Worm (Caenorhabditis elegans) whole organism, L2 larva: ENCODE measurements around the gene djr-1.2.

Experiments used
- F13H6.1 ChIP-seq: sonication (generic microtip); optimal IDR thresholded peaks from 2 replicates; lab custom pipeline; 2016; ENCODE audit warnings: missing genetic modification characterization, missing compliant biosample characterization
- aly-2 ChIP-seq: fragments of 150-350 bp; optimal IDR thresholded peaks from 2 replicates; lab custom pipeline; 2014; ENCODE audit warnings: missing biosample characterization, missing genetic modification characterization
- ceh-16 ChIP-seq: fragments of 150-350 bp; optimal IDR thresholded peaks from 2 replicates; lab custom pipeline; 2014; ENCODE audit warnings: missing biosample characterization, missing genetic modification characterization
- ceh-82 ChIP-seq: fragments of 150-350 bp; optimal IDR thresholded peaks from 2 replicates; lab custom pipeline; 2014; ENCODE audit warnings: missing biosample characterization, missing genetic modification characterization
- elt-1 ChIP-seq: fragments of 150-350 bp; optimal IDR thresholded peaks from 2 replicates; lab custom pipeline; 2014; ENCODE audit warnings: missing biosample characterization, missing genetic modification characterization
- elt-3 ChIP-seq: sonication (generic microtip); optimal IDR thresholded peaks from 2 replicates; lab custom pipeline; 2017; ENCODE audit warnings: missing biosample characterization, missing genetic modification characterization
- lin-11 ChIP-seq: fragments of 150-350 bp; sonication (generic microtip); optimal IDR thresholded peaks from 2 replicates; lab custom pipeline; 2014; ENCODE audit warnings: missing biosample characterization, missing genetic modification characterization, inconsistent platforms, mixed read lengths
- mbf-1 ChIP-seq: sonication (generic microtip); optimal IDR thresholded peaks from 2 replicates; lab custom pipeline; 2017; ENCODE audit warnings: missing biosample characterization, missing genetic modification characterization
- nhr-10 ChIP-seq: sonication (generic microtip); optimal IDR thresholded peaks from 2 replicates; lab custom pipeline; 2017; ENCODE audit warnings: missing biosample characterization, missing genetic modification characterization
- nhr-11 ChIP-seq: fragments of 150-350 bp; optimal IDR thresholded peaks from 2 replicates; lab custom pipeline; 2014; ENCODE audit warnings: missing biosample characterization, missing genetic modification characterization
- nhr-12 ChIP-seq: fragments of 150-350 bp; optimal IDR thresholded peaks from 2 replicates; lab custom pipeline; 2014; ENCODE audit warnings: missing biosample characterization, missing genetic modification characterization
- nhr-129 ChIP-seq: fragments of 150-350 bp; optimal IDR thresholded peaks from 2 replicates; lab custom pipeline; 2014; ENCODE audit warnings: missing biosample characterization, missing genetic modification characterization
- nhr-237 ChIP-seq: fragments of 150-350 bp; optimal IDR thresholded peaks from 2 replicates; lab custom pipeline; 2014; ENCODE audit warnings: missing biosample characterization, missing genetic modification characterization
- nhr-25 ChIP-seq: fragments of 150-350 bp; sonication (generic microtip); optimal IDR thresholded peaks from 3 replicates; lab custom pipeline; 2014; ENCODE audit warnings: missing biosample characterization, missing genetic modification characterization
- skn-1 ChIP-seq: sonication (generic microtip); optimal IDR thresholded peaks from 2 replicates; lab custom pipeline; 2017; ENCODE audit warnings: missing biosample characterization, missing genetic modification characterization
- snpc-4 ChIP-seq: fragments of 150-350 bp; optimal IDR thresholded peaks from 2 replicates; lab custom pipeline; 2014; ENCODE audit warnings: missing biosample characterization, missing genetic modification characterization
- unc-62 ChIP-seq: fragments of 150-350 bp; optimal IDR thresholded peaks from 2 replicates; lab custom pipeline; 2014; ENCODE audit warnings: missing biosample characterization, missing genetic modification reagents, missing genetic modification characterization
- ztf-1 ChIP-seq: fragments of 200-800 bp; sonication (Bioruptor generic); conservative IDR thresholded peaks from 2 replicates; pipeline ENCODE4 v1.3.6; 2022; ENCODE audit warnings: missing genetic modification characterization, missing compliant biosample characterization
- ztf-11 ChIP-seq: sonication (generic microtip); optimal IDR thresholded peaks from 2 replicates; lab custom pipeline; 2017; ENCODE audit warnings: missing biosample characterization, missing genetic modification characterization
- ztf-4 ChIP-seq: fragments of 150-350 bp; optimal IDR thresholded peaks from 2 replicates; lab custom pipeline; 2014; ENCODE audit warnings: missing biosample characterization, missing genetic modification characterization

djr-1.2 gene

ce11 chrV:4007927-4008326 lies 47.0 kb downstream of the djr-1.2 start, which contains the start of gene srh-7:
Gene srh-7, plus strand, starts transcription at chrV:4008227.
- no peak for TF ChIP-seq nhr-10 (tag; lab: Kevin White, UChicago)
- TF ChIP-seq ztf-1 (GFP tag; lab: Robert Waterston, UW) = no peak
- TF ChIP-seq skn-1 = no peak
- no peak for TF ChIP-seq F13H6.1 (tag; lab: Kevin White, UChicago)
- TF ChIP-seq elt-1 (tag; lab: Kevin White, UChicago) = no peak

ce11 chrV:4005219-4005618 lies 49.7 kb downstream of the djr-1.2 start, which contains the start of gene srh-8:
Gene srh-8, plus strand, starts transcription at chrV:4005519.
- TF ChIP-seq ztf-1 (GFP tag; lab: Robert Waterston, UW) = no peak
- no peak for TF ChIP-seq aly-2 (tag; lab: Kevin White, UChicago)
- TF ChIP-seq snpc-4 (tag; lab: Kevin White, UChicago) = no peak
- no peak for TF ChIP-seq nhr-25 (tag; lab: Kevin White, UChicago)
- no peak for TF ChIP-seq ztf-11 (tag; lab: Kevin White, UChicago)
- TF ChIP-seq nhr-10 (tag; lab: Kevin White, UChicago) = no peak
- no peak for TF ChIP-seq nhr-11
- no peak for TF ChIP-seq F13H6.1 (tag; lab: Kevin White, UChicago)
- TF ChIP-seq nhr-237 = no peak
- no peak for TF ChIP-seq ceh-16 (tag; lab: Kevin White, UChicago)
- no peak for TF ChIP-seq unc-62
- no peak for TF ChIP-seq nhr-129 (tag; lab: Kevin White, UChicago)
- TF ChIP-seq lin-11 (tag; lab: Kevin White, UChicago) = no peak
- no peak for TF ChIP-seq mbf-1 (tag; lab: Kevin White, UChicago)
- no peak for TF ChIP-seq skn-1
- no peak for TF ChIP-seq elt-3
- no peak for TF ChIP-seq ztf-4 (tag; lab: Kevin White, UChicago)
- TF ChIP-seq ceh-82 = no peak
- no peak for TF ChIP-seq nhr-12 (tag; lab: Kevin White, UChicago)

ce11 chrV:4004577-4004976 lies 50.3 kb downstream of the djr-1.2 start:
- no peak for TF ChIP-seq F13H6.1 (tag; lab: Kevin White, UChicago)
